Fruit fly (Drosophila melanogaster) whole organism, pupa: ENCODE results near the gene CG9166.

Source experiments
- Pif1A ChIP-seq: fragments of 200-800 bp; sonication (Bioruptor generic); optimal IDR thresholded peaks from 3 replicates; lab custom pipeline; 2016; ENCODE audit warnings: missing biosample characterization, missing genetic modification characterization
- fd96Ca ChIP-seq: fragments of 200-800 bp; sonication (Bioruptor generic); IDR thresholded peaks from 3 replicates; pipeline ENCODE4 v1.3.6; 2022; ENCODE audit warnings: missing biosample characterization, missing genetic modification characterization
- gl ChIP-seq: fragments of 200-800 bp; sonication (Bioruptor generic); optimal IDR thresholded peaks from 2 replicates; lab custom pipeline; 2018; ENCODE audit warnings: missing biosample characterization, mild to moderate bottlenecking, missing genetic modification characterization

- TF ChIP-seq Pif1A (GFP tag; lab: Kevin White, UChicago) (no peak), fd96Ca (no peak), gl (tag; lab: Kevin White, UChicago) (no peak)
Observed at dm6 chr3L:1329724-1330123, 21.2 kb upstream of the CG9166 start, which contains the start of gene ND-ACP.
